Worm (Caenorhabditis elegans) whole organism, L2 larva: ENCODE results near the gene cab-1.

Experiments used
- alr-1 ChIP-seq: fragments of 150-350 bp; optimal IDR thresholded peaks from 2 replicates; lab custom pipeline; 2014; ENCODE audit warnings: missing biosample characterization, missing genetic modification characterization
- ceh-16 ChIP-seq: fragments of 150-350 bp; optimal IDR thresholded peaks from 2 replicates; lab custom pipeline; 2014; ENCODE audit warnings: missing biosample characterization, missing genetic modification characterization
- lin-39 ChIP-seq: fragments of 150-350 bp; optimal IDR thresholded peaks from 2 replicates; lab custom pipeline; 2014; ENCODE audit warnings: missing biosample characterization, missing genetic modification reagents, missing genetic modification characterization
- lsy-2 ChIP-seq, 2 experiments: fragments of 150-350 bp in 1 of 2; sonication (generic microtip) in 1 of 2; optimal IDR thresholded peaks; 2 replicates each; lab custom pipeline; 2014 to 2017; ENCODE audit warnings: missing biosample characterization in 2 of 2, missing genetic modification characterization in 2 of 2
- nhr-77 ChIP-seq: fragments of 150-350 bp; optimal IDR thresholded peaks from 2 replicates; lab custom pipeline; 2014; ENCODE audit warnings: missing biosample characterization, missing genetic modification characterization
- skn-1 ChIP-seq: sonication (generic microtip); optimal IDR thresholded peaks from 2 replicates; lab custom pipeline; 2017; ENCODE audit warnings: missing biosample characterization, missing genetic modification characterization
- sma-9 ChIP-seq, 2 experiments: fragments of 150-350 bp in 1 of 2; sonication (generic microtip) in 1 of 2; optimal IDR thresholded peaks; 2 replicates each; lab custom pipeline; 2014 to 2016; ENCODE audit warnings: missing genetic modification characterization in 2 of 2, mild to moderate bottlenecking in 1 of 2, missing biosample characterization in 1 of 2, missing compliant biosample characterization in 1 of 2, missing genetic modification reagents in 1 of 2, moderate library complexity in 1 of 2
- zag-1 ChIP-seq: fragments of 150-350 bp; optimal IDR thresholded peaks from 2 replicates; lab custom pipeline; 2014; ENCODE audit warnings: missing biosample characterization, missing genetic modification characterization

DNA sequence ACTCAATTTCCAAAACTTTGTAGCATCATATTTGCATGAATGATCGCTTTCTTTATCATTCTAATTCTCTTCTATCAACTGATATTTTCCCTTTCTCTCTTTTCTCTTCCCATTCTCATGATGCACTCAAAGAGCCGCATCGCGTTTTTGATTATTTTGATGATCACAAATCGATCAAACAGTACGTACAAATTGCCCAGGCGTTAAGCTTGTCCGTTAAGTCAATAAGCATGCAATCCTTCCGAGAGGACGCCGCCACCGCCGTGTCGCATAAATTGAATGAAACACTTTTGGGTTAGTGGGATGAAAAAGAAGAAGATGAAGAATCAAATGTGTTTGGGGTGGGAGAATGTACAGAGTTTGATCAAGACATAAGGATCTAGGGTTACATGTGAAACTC, 31.1 kb downstream of the cab-1 start:
- TF ChIP-seq sma-9 (GFP tag; optimal IDR thresholded peaks at IDR 0.05; lab: Kevin White, UChicago), result peak; percentile 10
- TF ChIP-seq sma-9 (tag; optimal IDR thresholded peaks at IDR 0.05; lab: Kevin White, UChicago), result no peak
- TF ChIP-seq alr-1, result no peak
- TF ChIP-seq ceh-16 (tag; lab: Kevin White, UChicago), result no peak
- TF ChIP-seq skn-1, result no peak
- TF ChIP-seq nhr-77 (tag; lab: Kevin White, UChicago), result no peak
- TF ChIP-seq zag-1 (tag; lab: Kevin White, UChicago), result no peak
- TF ChIP-seq lsy-2 (tag; optimal IDR thresholded peaks at IDR 0.05; lab: Kevin White, UChicago), result no peak
- no peak for TF ChIP-seq lin-39 (tag; lab: Kevin White, UChicago)
